Fruit fly (Drosophila melanogaster) whole organism, prepupa: Measurements from ENCODE around the gene sgg.

Source experiments
- CG10669 ChIP-seq: fragments of 200-800 bp; sonication (Bioruptor generic); optimal IDR thresholded peaks from 3 replicates; lab custom pipeline; 2018; ENCODE audit warnings: missing biosample characterization, mild to moderate bottlenecking, missing genetic modification characterization, moderate library complexity
- CG34406 ChIP-seq: fragments of 200-800 bp; sonication (Bioruptor generic); optimal IDR thresholded peaks from 3 replicates; lab custom pipeline; 2016; ENCODE audit warnings: missing biosample characterization, missing genetic modification characterization
- CG6792 ChIP-seq: fragments of 200-800 bp; sonication (Bioruptor generic); optimal IDR thresholded peaks from 3 replicates; lab custom pipeline; 2016; ENCODE audit warnings: missing biosample characterization, missing genetic modification characterization
- CG7368 ChIP-seq: fragments of 200-800 bp; sonication (Bioruptor generic); optimal IDR thresholded peaks from 3 replicates; lab custom pipeline; 2016; ENCODE audit warnings: missing biosample characterization, missing genetic modification characterization
- dsx ChIP-seq: fragments of 200-800 bp; optimal IDR thresholded peaks from 3 replicates; lab custom pipeline; 2019; ENCODE audit warnings: missing biosample characterization, mild to moderate bottlenecking, missing genetic modification characterization, moderate library complexity; ENCODE audit not compliant: poor library complexity, severe bottlenecking
- fd59A ChIP-seq: fragments of 200-800 bp; sonication (Bioruptor generic); optimal IDR thresholded peaks from 2 replicates; lab custom pipeline; 2017; ENCODE audit warnings: missing biosample characterization, mild to moderate bottlenecking, missing genetic modification characterization, missing genetic modification reagents
- pdm3 ChIP-seq: fragments of 200-800 bp; sonication (Bioruptor generic); optimal IDR thresholded peaks from 3 replicates; lab custom pipeline; 2016; ENCODE audit warnings: missing biosample characterization, missing genetic modification characterization
- spab ChIP-seq: fragments of 200-800 bp; sonication (Bioruptor generic); optimal IDR thresholded peaks from 2 replicates; lab custom pipeline; 2017; ENCODE audit warnings: missing biosample characterization, mild to moderate bottlenecking, missing genetic modification characterization, missing genetic modification reagents

sgg gene

dm6 chrX:2727506-2727905 is 93.8 kb downstream of the sgg start, which contains the start of gene dwg:
dwg (plus strand) TSS chrX:2727698.
- TF ChIP-seq CG34406 (GFP tag; lab: Kevin White, UChicago) (no peak), CG7368 (GFP tag; lab: Kevin White, UChicago) (no peak), CG6792 (GFP tag; lab: Kevin White, UChicago) (no peak), dsx (GFP tag; lab: Kevin White, UChicago) (no peak), pdm3 (GFP tag; lab: Kevin White, UChicago) (no peak), spab (GFP tag; lab: Kevin White, UChicago) (no peak), fd59A (GFP tag; lab: Kevin White, UChicago) (no peak), CG10669 (GFP tag; lab: Kevin White, UChicago) (no peak)
- TF ChIP-seq, all 60 proteins: peak for 0
